Fruit fly (Drosophila melanogaster): ENCODE data around the gene nerfin-2.
A peak's percentile ranks its signal among the peaks of the same experiment; 100 is the strongest.

dm6 chr3R:10099401-10099848 is 28.5 kb downstream of the nerfin-2 start:
- TF ChIP-seq CG7101 (tag; optimal IDR thresholded peaks at IDR 0.05) (no peak), kay (GFP tag; ENCODE audit: borderline replicate concordance) (peak; percentile 24), Mnt (GFP tag; optimal IDR thresholded peaks at IDR 0.05) (peak; percentile 19), ovo (GFP tag; optimal IDR thresholded peaks at IDR 0.05) (no peak), pad (GFP tag; optimal IDR thresholded peaks at IDR 0.05) (no peak), tj (GFP tag; optimal IDR thresholded peaks at IDR 0.05) (no peak)

Data from whole organism, adult.